Worm (Caenorhabditis elegans) whole organism, L1 larva: Measurements from ENCODE around the gene cyp-29A4.

Source experiments
- aha-1 ChIP-seq: fragments of 150-350 bp; optimal IDR thresholded peaks from 2 replicates; lab custom pipeline; 2014; ENCODE audit warnings: missing biosample characterization, missing genetic modification characterization
- ama-1 ChIP-seq: fragments of 150-350 bp; optimal IDR thresholded peaks from 2 replicates; lab custom pipeline; 2014
- blmp-1 ChIP-seq: fragments of 150-350 bp; optimal IDR thresholded peaks from 2 replicates; lab custom pipeline; 2014; ENCODE audit warnings: missing biosample characterization, missing genetic modification characterization
- efl-1 ChIP-seq, 4 experiments: fragments of 150-350 bp; optimal IDR thresholded peaks in 3 of 4; peaks in 1 of 4; 1 replicate in 1 of 4; 2 replicates in 3 of 4; lab custom pipeline; 2014; ENCODE audit warnings: missing biosample characterization in 2 of 4, missing genetic modification characterization in 2 of 4, missing genetic modification reagents in 2 of 4
- elt-3 ChIP-seq, 6 experiments: fragments of 150-350 bp in 1 of 6; sonication (generic microtip); optimal IDR thresholded peaks; 2 replicates each; lab custom pipeline; 2017 to 2018; ENCODE audit warnings: missing biosample characterization in 6 of 6, missing genetic modification characterization in 6 of 6, inconsistent platforms in 1 of 6
- hlh-4 ChIP-seq: sonication (generic microtip); optimal IDR thresholded peaks from 2 replicates; lab custom pipeline; 2016; ENCODE audit warnings: mild to moderate bottlenecking, missing genetic modification characterization, missing compliant biosample characterization
- lin-13 ChIP-seq: fragments of 150-350 bp; optimal IDR thresholded peaks from 2 replicates; lab custom pipeline; 2014; ENCODE audit warnings: missing biosample characterization, missing genetic modification reagents, missing genetic modification characterization
- lin-39 ChIP-seq: fragments of 150-350 bp; optimal IDR thresholded peaks from 2 replicates; lab custom pipeline; 2014; ENCODE audit warnings: missing biosample characterization, missing genetic modification reagents, missing genetic modification characterization
- nhr-11 ChIP-seq: fragments of 150-350 bp; optimal IDR thresholded peaks from 2 replicates; lab custom pipeline; 2014; ENCODE audit warnings: missing biosample characterization, missing genetic modification characterization
- nhr-20 ChIP-seq: sonication (generic microtip); optimal IDR thresholded peaks from 2 replicates; lab custom pipeline; 2016; ENCODE audit warnings: mild to moderate bottlenecking, missing genetic modification characterization, missing compliant biosample characterization
- nhr-237 ChIP-seq: fragments of 150-350 bp; optimal IDR thresholded peaks from 2 replicates; lab custom pipeline; 2014; ENCODE audit warnings: missing biosample characterization, missing genetic modification characterization
- snpc-4 ChIP-seq: fragments of 150-350 bp; optimal IDR thresholded peaks from 2 replicates; lab custom pipeline; 2014; ENCODE audit warnings: missing biosample characterization, missing genetic modification characterization
- unc-62 ChIP-seq: fragments of 150-350 bp; optimal IDR thresholded peaks from 2 replicates; lab custom pipeline; 2014; ENCODE audit warnings: missing biosample characterization, missing genetic modification reagents, missing genetic modification characterization
- ztf-11 ChIP-seq, 2 experiments: sonication (generic microtip); optimal IDR thresholded peaks; 2 replicates each; lab custom pipeline; 2016 to 2017; ENCODE audit warnings: missing genetic modification characterization in 2 of 2, missing biosample characterization in 1 of 2, missing compliant biosample characterization in 1 of 2

DNA sequence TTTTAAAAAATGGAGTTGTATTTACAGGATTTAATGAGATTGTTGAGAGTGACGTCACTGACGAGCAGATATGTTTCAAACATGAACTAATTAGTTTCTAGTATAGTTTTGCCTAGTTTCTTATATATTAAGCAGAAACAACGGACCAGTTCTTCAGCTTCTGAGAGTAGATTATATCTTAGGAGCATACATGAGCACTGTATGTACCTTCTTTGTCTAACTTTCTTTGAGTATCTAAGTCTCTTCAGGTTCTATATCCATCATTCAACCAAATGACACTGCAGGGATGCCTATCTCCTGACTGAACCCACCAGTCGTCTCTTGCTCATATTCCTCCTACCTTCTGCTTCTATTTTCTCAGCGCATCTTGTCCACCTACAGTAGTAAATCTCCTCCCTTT is 42.2 kb downstream of the cyp-29A4 start, which contains the start of gene her-1:
- TF ChIP-seq snpc-4 (tag; lab: Kevin White, UChicago) (no peak), ama-1 (lab: Kevin White, UChicago) (no peak), lin-39 (tag; lab: Kevin White, UChicago) (no peak), elt-3 (tag; optimal IDR thresholded peaks at IDR 0.05; lab: Kevin White, UChicago) (no peak), hlh-4 (tag; lab: Kevin White, UChicago) (no peak), blmp-1 (no peak), ztf-11 (tag; optimal IDR thresholded peaks at IDR 0.05; lab: Kevin White, UChicago) (no peak), nhr-11 (no peak), nhr-237 (no peak), efl-1 (optimal IDR thresholded peaks at IDR 0.05; lab: Kevin White, UChicago) (no peak), efl-1 (GFP tag; optimal IDR thresholded peaks at IDR 0.05 in 1 of 2; lab: Kevin White, UChicago) (no peak), nhr-20 (tag; lab: Kevin White, UChicago) (no peak), lin-13 (GFP tag; lab: Kevin White, UChicago) (no peak), aha-1 (tag; lab: Kevin White, UChicago) (no peak), unc-62 (GFP tag; lab: Kevin White, UChicago) (no peak)
